Fruit fly (Drosophila melanogaster): ENCODE results near the gene lz.

Gene lz

DNA sequence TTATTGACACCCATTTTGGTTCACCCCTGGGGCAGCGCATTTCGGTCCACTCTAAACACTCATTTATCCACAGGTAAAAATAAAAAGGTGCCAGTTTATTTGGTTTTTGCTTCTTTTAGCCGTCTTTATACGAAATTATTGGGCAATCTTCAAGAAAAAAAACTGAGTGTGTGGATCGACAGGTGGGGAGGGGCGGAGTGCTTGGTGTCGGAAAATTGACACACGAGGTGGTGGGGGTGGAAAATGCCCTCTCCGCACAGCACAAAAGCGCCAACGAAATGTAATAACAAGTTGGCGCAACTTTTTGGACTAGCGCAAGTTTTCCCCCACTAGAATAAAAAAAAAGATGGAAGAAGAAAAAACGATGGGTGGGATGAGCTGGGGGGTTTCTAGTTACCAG lies 61.1 kb downstream of the lz start:
- TF ChIP-seq Jarid2 (GFP tag; optimal IDR thresholded peaks at IDR 0.05) (no peak), slbo (GFP tag; IDR thresholded peaks at IDR 0.05) (peak; percentile 19; the same call in 1 of the 2 replicates), NFAT (GFP tag; IDR thresholded peaks at IDR 0.05) (no peak), crol (GFP tag; IDR thresholded peaks at IDR 0.05) (peak; percentile 67), ranshi (GFP tag; IDR thresholded peaks at IDR 0.05) (no peak), CG12744 (GFP tag; optimal IDR thresholded peaks at IDR 0.05) (no peak), Chrac-16 (GFP tag; optimal IDR thresholded peaks at IDR 0.05) (no peak), CG12769 (tag; optimal IDR thresholded peaks at IDR 0.05) (peak; percentile 28), fru (optimal IDR thresholded peaks at IDR 0.05) (no peak), Med (GFP tag) (peak; percentile 53), Kr (GFP tag; optimal IDR thresholded peaks at IDR 0.05) (no peak)

DNA sequence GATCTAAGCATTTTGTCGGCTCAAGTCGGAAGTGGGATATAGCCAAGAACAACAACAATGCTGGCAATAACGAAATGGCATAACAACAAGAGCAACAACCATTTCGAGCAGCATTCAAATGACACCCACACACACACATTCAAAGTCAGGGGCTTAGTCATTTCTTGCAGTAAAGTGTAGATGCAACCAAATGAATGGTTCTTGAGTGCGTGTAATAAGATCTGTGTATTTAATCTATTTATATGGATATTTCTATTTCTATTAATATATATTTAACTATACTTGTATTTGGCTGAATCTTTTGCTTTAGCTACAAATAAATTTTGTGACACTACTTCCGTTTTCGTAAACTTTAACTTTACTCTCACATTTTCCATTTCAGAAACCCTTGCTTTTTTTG lies 63.3 kb downstream of the lz start:
- TF ChIP-seq Max (GFP tag; optimal IDR thresholded peaks at IDR 0.05) (no peak), trem (tag; optimal IDR thresholded peaks at IDR 0.05) (no peak), Sin3A (optimal IDR thresholded peaks at IDR 0.05) (no peak), Med (GFP tag) (no peak), Hand (GFP tag; optimal IDR thresholded peaks at IDR 0.05) (no peak), CG12236 (GFP tag; optimal IDR thresholded peaks at IDR 0.05) (no peak), Sox102F (GFP tag; optimal IDR thresholded peaks at IDR 0.05) (no peak), p53 (GFP tag; optimal IDR thresholded peaks at IDR 0.05) (no peak), HmgZ (tag; optimal IDR thresholded peaks at IDR 0.05) (no peak), hkb (optimal IDR thresholded peaks at IDR 0.05) (no peak), hkb (GFP tag; IDR thresholded peaks at IDR 0.05) (no peak), ERR (GFP tag; optimal IDR thresholded peaks at IDR 0.05) (no peak), br (optimal IDR thresholded peaks at IDR 0.05) (no peak)

DNA sequence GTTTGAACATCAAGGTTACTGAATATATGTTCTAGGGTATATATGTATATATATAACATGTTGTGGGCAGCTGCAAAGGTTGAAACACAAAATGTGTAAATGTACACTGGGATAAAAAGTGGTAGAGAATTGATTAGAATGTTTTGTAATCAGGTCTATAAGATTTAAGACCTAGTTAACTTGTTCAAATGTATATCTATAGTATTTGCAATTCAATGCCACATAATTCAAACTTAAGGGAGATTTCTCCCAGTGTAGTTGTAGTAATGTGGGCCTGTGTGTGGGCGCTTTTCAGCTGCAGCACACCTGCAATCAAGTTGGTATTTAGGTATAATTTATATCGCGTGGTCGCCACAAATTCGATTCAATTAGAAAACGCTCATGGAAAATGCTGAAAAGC lies 64.8 kb downstream of the lz start:
- peak; percentile 18 for TF ChIP-seq CG12942 (GFP tag; optimal IDR thresholded peaks at IDR 0.05)
- peak; percentile 70 for TF ChIP-seq unpg (GFP tag; optimal IDR thresholded peaks at IDR 0.05)
- TF ChIP-seq lov (optimal IDR thresholded peaks at IDR 0.05) = no peak
- no peak for TF ChIP-seq lov (GFP tag; IDR thresholded peaks at IDR 0.05)
- peak; percentile 64 for TF ChIP-seq CG12769 (tag; optimal IDR thresholded peaks at IDR 0.05)
- TF ChIP-seq Six4 (GFP tag; optimal IDR thresholded peaks at IDR 0.05) = peak; percentile 19
- TF ChIP-seq CG6272 (GFP tag; IDR thresholded peaks at IDR 0.05) = peak; percentile 32; the same call in 1 of the 2 replicates
- peak; percentile 37; the same call in 1 of the 2 replicates for TF ChIP-seq sisA (GFP tag; IDR thresholded peaks at IDR 0.05)
- TF ChIP-seq CG11504 (tag; optimal IDR thresholded peaks at IDR 0.05) = peak; percentile 75
- no peak for TF ChIP-seq ab (GFP tag; optimal IDR thresholded peaks at IDR 0.05)
- peak; percentile 43 for TF ChIP-seq CG9437 (GFP tag; optimal IDR thresholded peaks at IDR 0.05)
- TF ChIP-seq E2f1 (GFP tag; IDR thresholded peaks at IDR 0.05) = peak; percentile 72
- TF ChIP-seq peb (GFP tag; IDR thresholded peaks at IDR 0.05) = no peak
- peak; percentile 16 for TF ChIP-seq CG17568 (GFP tag; optimal IDR thresholded peaks at IDR 0.05)
- peak; percentile 57 for TF ChIP-seq CG17361 (GFP tag; IDR thresholded peaks at IDR 0.05)
- TF ChIP-seq CG9727 (GFP tag; optimal IDR thresholded peaks at IDR 0.05) = peak; percentile 34
- peak; percentile 69 for TF ChIP-seq CG2678 (tag; optimal IDR thresholded peaks at IDR 0.05)
- peak; percentile 22 for TF ChIP-seq CG1792 (GFP tag; optimal IDR thresholded peaks at IDR 0.05)
- 0 out of 4 replicates have a peak, but pooled peaks have one; percentile 23 for TF ChIP-seq Gug (GFP tag; IDR thresholded peaks at IDR 0.05)
- peak; percentile 62 for TF ChIP-seq PHDP (tag; optimal IDR thresholded peaks at IDR 0.05)
- TF ChIP-seq CG7357 (GFP tag; IDR thresholded peaks at IDR 0.05) = peak; percentile 31; the same call in 1 of the 3 replicates
- peak; percentile 38 for TF ChIP-seq bab2 (GFP tag; optimal IDR thresholded peaks at IDR 0.05)
- TF ChIP-seq CG18262 (tag; optimal IDR thresholded peaks at IDR 0.05) = peak; percentile 54
- TF ChIP-seq CG11723 (GFP tag; optimal IDR thresholded peaks at IDR 0.05) = peak; percentile 3
- TF ChIP-seq CG8089 (GFP tag; optimal IDR thresholded peaks at IDR 0.05) = peak; percentile 8
- peak; percentile 20 for TF ChIP-seq NC2β (GFP tag; optimal IDR thresholded peaks at IDR 0.05)
- peak; percentile 62 for TF ChIP-seq CG10979 (tag; optimal IDR thresholded peaks at IDR 0.05)
- peak; percentile 49 for TF ChIP-seq Ssrp (tag; optimal IDR thresholded peaks at IDR 0.05)
- TF ChIP-seq NfI (GFP tag; optimal IDR thresholded peaks at IDR 0.05) = peak; percentile 37
- no peak for TF ChIP-seq gt (GFP tag; IDR thresholded peaks at IDR 0.05)

Data from whole organism, embryonic.